Worm (Caenorhabditis elegans) whole organism, early embryonic: ENCODE results near the gene C12D5.3.

Experiments
- B0310.2 ChIP-seq: sonication (generic microtip); optimal IDR thresholded peaks from 2 replicates; lab custom pipeline; 2016; ENCODE audit warnings: mild to moderate bottlenecking, missing genetic modification characterization, missing compliant biosample characterization
- ama-1 ChIP-seq: fragments of 150-350 bp; optimal IDR thresholded peaks from 2 replicates; lab custom pipeline; 2014

DNA sequence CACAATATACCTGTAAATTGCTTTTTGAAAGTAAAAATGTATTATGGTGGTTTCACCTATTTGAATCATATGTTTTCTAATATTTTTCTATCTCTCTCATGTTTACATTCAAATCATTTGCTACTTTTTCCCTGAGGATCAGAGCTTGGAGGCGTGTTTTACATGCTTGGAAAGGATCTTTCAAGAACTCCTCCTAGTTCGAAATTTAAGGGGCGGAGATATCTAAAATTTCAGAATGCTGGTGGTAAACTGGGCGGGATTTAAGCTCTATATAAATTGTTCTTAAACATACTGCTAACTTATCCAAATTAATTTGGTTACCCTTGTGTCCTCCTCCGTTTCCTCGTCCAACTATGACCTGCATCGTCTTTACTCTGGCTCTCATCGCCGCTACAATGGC, 8.1 kb upstream of the C12D5.3 start, which contains the start of gene C12D5.5:
- TF ChIP-seq ama-1 (lab: Kevin White, UChicago) (no peak), B0310.2 (tag; lab: Kevin White, UChicago) (no peak)
